Worm (Caenorhabditis elegans): ENCODE data around the gene JC8.16.

DNA sequence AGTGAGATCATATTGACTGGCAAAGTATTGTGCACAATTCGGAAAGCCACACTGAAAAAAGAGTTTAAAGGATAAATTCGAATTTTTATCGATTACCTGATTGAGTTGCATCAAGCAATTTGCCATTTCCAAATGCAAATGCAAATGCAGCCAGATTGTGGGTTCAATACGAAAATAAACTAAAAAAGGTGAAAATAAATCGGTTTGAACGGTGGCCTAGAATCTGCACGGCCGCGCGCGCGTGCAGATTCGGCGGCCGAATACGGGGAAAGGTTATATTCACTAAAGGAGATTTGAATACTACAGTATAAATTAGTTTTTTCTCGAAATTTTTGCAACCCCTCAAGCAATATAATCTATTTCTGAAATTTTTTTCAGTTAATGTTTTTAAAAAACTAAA is 30.3 kb downstream of the JC8.16 start, which contains the start of gene Y67H2A.10:
- TF ChIP-seq ref-2 (tag; optimal IDR thresholded peaks at IDR 0.05) = no peak
- no peak for TF ChIP-seq pat-9 (tag; optimal IDR thresholded peaks at IDR 0.05)

All from whole organism, late embryonic.